Fruit fly (Drosophila melanogaster): Measurements from ENCODE around the gene CG42852.
A peak's percentile ranks its signal among the peaks of the same experiment; 100 is the strongest.

The CG42852 gene

dm6 chr3L:16755189-16755588, at the start of gene CG42852:
TSS of gene CG42852 (plus strand) at chr3L:16755489.
- no peak for TF ChIP-seq CG8478 (optimal IDR thresholded peaks at IDR 0.05)
- no peak for TF ChIP-seq CTCF (optimal IDR thresholded peaks at IDR 0.05)

DNA sequence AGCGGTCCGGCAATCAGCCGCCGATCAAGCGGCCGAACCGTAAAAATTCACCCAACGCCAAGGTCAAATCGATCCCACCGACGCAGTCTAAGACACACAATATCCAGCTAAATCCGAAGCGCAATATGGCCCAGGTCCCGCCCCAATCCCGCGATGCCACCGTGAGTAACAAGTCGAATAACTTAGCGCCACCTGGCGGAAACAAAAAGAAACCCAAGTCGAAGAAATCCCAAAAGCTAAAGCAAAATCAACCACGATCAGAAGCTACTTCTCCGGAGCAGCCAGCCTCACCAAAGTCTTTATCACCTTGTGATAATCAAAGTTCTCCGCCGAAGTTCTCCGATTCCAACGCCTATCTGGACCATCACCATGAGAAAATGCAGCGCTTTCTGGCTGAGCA, 49.7 kb upstream of the CG42852 start:
- TF ChIP-seq CTCF (optimal IDR thresholded peaks at IDR 0.05) = peak; percentile 62 to 70
- no peak for TF ChIP-seq CG8478 (optimal IDR thresholded peaks at IDR 0.05)

dm6 chr3L:16708738-16709350, 46.4 kb upstream of the CG42852 start:
- TF ChIP-seq CG8478 (optimal IDR thresholded peaks at IDR 0.05) = no peak
- TF ChIP-seq CTCF (optimal IDR thresholded peaks at IDR 0.05) = no peak

DNA sequence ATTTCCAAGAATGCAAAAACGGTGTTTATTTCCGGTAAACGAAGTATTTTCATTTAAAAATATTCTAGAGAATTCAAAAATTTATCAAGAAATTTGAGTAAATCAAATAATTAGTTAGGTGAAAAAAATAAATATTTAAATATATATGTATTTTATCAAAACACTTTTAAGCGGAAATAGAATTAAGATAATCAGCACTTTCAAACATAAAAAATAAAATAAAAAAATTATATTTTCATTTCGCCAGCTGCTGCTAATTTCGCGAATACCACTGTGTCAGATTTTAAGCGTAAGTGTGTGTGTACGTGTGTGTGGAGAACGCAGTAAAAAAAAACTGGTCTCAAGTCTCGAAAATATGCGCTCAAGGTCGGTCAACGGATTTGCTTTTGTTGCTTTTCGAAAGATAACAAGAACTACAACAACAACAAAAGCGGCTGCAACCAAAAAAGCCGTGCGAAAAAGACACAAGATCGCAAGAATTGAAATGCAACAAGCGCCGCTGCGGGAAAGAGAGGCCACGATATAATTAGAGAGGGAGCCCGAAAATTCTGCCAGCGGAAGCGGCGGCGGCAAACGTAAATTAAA, 45.5 kb upstream of the CG42852 start:
- TF ChIP-seq CG8478 (optimal IDR thresholded peaks at IDR 0.05) (no peak), CTCF (optimal IDR thresholded peaks at IDR 0.05) (no peak)

DNA sequence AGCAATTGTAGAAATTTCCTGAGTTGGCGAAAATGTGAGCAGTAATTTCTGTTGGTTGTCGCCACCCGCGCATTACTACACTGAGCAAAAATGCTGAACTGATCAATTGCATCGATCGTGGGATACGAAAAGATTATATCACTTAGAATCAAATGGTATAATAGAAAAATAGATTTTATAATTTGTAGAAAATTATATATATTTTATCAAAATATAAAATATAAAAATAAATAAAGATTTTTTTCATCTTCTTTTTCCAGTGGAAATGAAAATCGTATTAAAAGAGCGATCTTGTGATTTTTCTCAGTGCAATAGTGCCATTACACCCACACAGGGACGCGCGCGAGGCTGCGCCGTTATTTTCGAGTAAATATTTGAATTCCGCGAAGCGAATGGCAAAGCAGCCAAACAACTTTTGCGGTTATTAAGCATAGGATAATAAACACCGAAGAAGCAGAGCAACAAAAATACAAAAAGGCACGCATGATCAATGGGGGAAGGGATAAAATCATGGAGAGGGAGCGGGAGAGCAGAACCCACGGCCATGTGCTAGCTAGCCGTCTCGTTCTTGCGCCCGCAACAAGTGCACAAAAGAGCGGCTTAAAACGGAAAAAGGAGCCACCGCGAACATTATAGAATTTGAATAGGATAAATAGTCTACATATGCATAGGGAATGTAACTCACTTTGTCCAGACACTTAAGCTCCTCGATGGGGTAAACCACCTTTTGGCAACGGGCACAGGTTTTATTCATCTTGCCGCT, 44.9 kb upstream of the CG42852 start:
- TF ChIP-seq CTCF (optimal IDR thresholded peaks at IDR 0.05) = no peak
- no peak for TF ChIP-seq CG8478 (optimal IDR thresholded peaks at IDR 0.05)

DNA sequence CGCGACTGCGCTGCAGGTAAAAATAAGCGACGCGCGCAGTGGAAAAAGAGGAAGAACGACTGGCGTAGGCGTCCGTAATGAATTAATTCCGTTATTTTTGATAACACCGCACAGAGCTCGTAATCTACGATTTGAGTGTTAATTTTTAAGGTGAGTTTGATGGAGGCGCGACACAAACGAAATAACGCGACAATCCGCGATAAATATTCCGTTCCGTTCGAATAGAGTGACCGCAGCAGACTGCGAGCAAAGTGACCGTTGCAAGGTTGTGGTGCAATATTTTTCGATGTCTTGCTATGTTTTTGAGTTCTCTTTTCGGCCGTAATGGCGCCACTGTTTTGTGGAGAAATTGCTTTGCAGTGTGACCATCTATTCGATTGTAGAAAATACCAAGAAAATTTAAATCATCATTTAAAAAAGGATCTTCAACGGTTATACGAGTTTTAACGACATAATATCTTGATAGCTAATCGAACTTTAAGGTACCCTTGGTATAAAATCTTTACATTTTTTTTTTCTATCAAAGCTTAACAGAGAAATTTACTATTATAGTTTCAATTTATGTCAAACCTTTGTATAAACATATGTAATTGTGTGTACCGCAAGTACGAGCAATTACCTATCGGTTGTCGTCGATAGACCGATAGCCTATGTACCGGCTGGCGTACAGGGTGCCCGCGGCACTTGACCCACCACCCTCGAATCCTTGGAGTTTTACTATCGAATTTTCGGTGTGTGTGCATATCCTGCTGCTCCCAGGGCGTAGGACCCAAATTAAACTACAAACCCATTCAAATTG, 43.7 kb upstream of the CG42852 start, which contains the start of the genes CG43954, Lasp and Dab:
TSS of gene CG43954 (minus strand) at position 248 of the 799 bp plus-strand sequence.
TSS of gene Lasp (minus strand) at position 248 of the 799 bp plus-strand sequence.
TSS of gene Dab (plus strand) at position 697 of the 799 bp plus-strand sequence.
- TF ChIP-seq CTCF (optimal IDR thresholded peaks at IDR 0.05) = peak; percentile 95 to 96
- TF ChIP-seq CG8478 (optimal IDR thresholded peaks at IDR 0.05) = no peak

dm6 chr3L:16712371-16712770, 42.9 kb upstream of the CG42852 start:
- TF ChIP-seq CG8478 (optimal IDR thresholded peaks at IDR 0.05) (no peak), CTCF (optimal IDR thresholded peaks at IDR 0.05) (peak in 1 of 2 experiments; percentile 40)

DNA sequence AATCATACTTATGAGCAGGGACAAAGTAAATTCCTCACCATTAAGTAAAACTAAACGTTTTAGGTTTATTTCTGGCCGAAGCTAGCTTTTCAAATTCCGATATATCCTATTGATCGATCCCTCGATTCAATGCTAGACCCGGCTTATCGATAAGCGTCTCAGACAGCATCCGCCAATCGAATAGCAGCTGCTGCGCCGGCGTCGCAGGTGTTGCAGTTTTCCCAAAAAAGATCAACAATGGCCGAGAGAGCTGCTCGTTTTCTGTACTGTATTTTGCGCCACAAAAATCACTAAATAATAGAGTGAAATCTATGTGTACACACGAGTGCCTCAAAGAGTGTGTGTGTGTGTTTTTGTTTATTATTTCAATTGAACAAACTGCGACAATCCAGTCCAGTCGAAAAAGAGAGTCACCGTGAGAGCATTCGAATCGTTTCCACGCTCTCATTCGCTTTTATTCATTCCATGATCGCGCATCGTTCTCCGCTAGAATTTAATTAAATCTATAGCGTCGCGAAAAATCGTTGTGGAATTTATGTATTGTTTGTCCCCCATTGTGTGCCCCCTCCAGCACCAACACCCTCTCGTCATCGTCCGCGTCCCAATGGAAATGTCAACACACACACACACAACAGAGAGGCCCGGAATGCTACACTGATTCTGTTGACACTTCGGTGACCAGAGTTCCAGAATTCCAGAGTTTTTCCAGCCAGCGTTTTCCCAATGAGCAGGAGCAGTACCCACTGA, 41.7 kb upstream of the CG42852 start:
- peak in 1 of 2 experiments; percentile 16 for TF ChIP-seq CTCF (optimal IDR thresholded peaks at IDR 0.05)
- TF ChIP-seq CG8478 (optimal IDR thresholded peaks at IDR 0.05) = no peak

DNA sequence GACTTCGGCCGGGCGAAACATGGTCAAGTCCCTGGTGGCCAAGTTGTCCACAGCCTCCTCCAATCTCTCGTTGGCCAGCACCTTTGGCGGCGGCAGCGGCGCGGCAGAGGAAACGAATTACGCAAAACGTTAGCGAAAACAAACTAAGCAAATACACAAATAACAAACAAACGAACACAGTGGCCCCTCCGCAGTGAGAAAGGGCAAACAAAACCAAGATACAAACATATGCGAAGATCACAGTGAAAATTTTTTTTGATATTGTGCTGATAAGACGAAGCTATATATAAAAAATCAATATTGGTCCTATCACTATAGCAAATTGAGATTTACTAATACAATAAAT, 41.1 kb upstream of the CG42852 start:
- TF ChIP-seq CG8478 (optimal IDR thresholded peaks at IDR 0.05) = no peak
- no peak for TF ChIP-seq CTCF (optimal IDR thresholded peaks at IDR 0.05)

DNA sequence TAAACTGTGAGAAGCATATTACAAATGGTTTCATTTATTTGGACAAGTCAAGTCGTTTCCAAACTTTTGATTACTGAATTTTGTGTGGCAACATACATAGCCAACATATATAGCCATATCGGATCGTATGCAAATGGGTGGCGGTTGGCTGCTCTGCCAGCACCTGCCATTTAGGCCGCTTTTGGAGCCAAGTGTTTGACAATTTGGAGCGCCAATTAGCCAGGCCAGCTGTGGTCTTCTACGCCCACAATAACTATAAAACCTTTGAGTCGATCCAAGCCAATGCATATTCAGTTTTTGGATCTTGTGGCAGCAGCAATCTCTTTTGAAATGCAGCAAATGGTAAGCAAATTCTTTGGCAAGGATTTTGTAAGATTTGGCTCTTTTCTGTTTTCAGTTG, 30.7 kb upstream of the CG42852 start, which contains the start of gene CG13031:
TSS of gene CG13031 (plus strand) at position 301 of the 400 bp plus-strand sequence.
- no peak for TF ChIP-seq CTCF (optimal IDR thresholded peaks at IDR 0.05)
- no peak for TF ChIP-seq CG8478 (optimal IDR thresholded peaks at IDR 0.05)

dm6 chr3L:16726069-16726591, 29.2 kb upstream of the CG42852 start, which contains the start of the genes CG13026 and PGRP-SB2:
TSS of gene CG13026 (minus strand) at chr3L:16726169.
TSS of gene PGRP-SB2 (plus strand) at chr3L:16726541.
- TF ChIP-seq CTCF (optimal IDR thresholded peaks at IDR 0.05) = no peak
- no peak for TF ChIP-seq CG8478 (optimal IDR thresholded peaks at IDR 0.05)

- TF ChIP-seq CG8478 (optimal IDR thresholded peaks at IDR 0.05) (no peak), CTCF (optimal IDR thresholded peaks at IDR 0.05) (no peak)
These were observed 27.2 kb upstream of the CG42852 start, which contains the start of gene PGRP-SB1 for dm6 chr3L:16727939-16728635. TSS of gene PGRP-SB1 (minus strand) at chr3L:16727989.

- TF ChIP-seq CG8478 (optimal IDR thresholded peaks at IDR 0.05) = no peak
- TF ChIP-seq CTCF (optimal IDR thresholded peaks at IDR 0.05) = no peak
These were observed 24.6 kb upstream of the CG42852 start, which contains the start of gene Dbp73D for dm6 chr3L:16730645-16731044. TSS of gene Dbp73D (minus strand) at chr3L:16730818.
